Worm (Caenorhabditis elegans) whole organism, L3 larva: ENCODE data around the gene srx-64.

Experiments used
- R02D3.7 ChIP-seq: fragments of 150-350 bp; optimal IDR thresholded peaks from 2 replicates; lab custom pipeline; 2014; ENCODE audit warnings: missing biosample characterization, missing genetic modification characterization
- ZK546.5 ChIP-seq: sonication (generic microtip); optimal IDR thresholded peaks from 2 replicates; lab custom pipeline; 2017; ENCODE audit warnings: missing biosample characterization, missing genetic modification characterization
- aly-2 ChIP-seq: fragments of 150-350 bp; optimal IDR thresholded peaks from 2 replicates; lab custom pipeline; 2014; ENCODE audit warnings: missing biosample characterization, missing genetic modification characterization
- ama-1 ChIP-seq: fragments of 150-350 bp; optimal IDR thresholded peaks from 2 replicates; lab custom pipeline; 2018
- ceh-16 ChIP-seq: sonication (generic microtip); optimal IDR thresholded peaks from 2 replicates; lab custom pipeline; 2017; ENCODE audit warnings: missing biosample characterization, missing genetic modification characterization
- ceh-28 ChIP-seq: fragments of 150-350 bp; optimal IDR thresholded peaks from 2 replicates; lab custom pipeline; 2014; ENCODE audit warnings: missing biosample characterization, missing genetic modification reagents, missing genetic modification characterization
- ceh-82 ChIP-seq: fragments of 150-350 bp; optimal IDR thresholded peaks from 2 replicates; lab custom pipeline; 2014; ENCODE audit warnings: missing biosample characterization, missing genetic modification characterization
- ceh-9 ChIP-seq: sonication (generic microtip); optimal IDR thresholded peaks from 2 replicates; lab custom pipeline; 2018; ENCODE audit warnings: missing biosample characterization, missing genetic modification characterization
- elt-1 ChIP-seq: fragments of 150-350 bp; optimal IDR thresholded peaks from 2 replicates; lab custom pipeline; 2014; ENCODE audit warnings: missing biosample characterization, missing genetic modification characterization
- elt-2 ChIP-seq: sonication (generic microtip); optimal IDR thresholded peaks from 2 replicates; lab custom pipeline; 2016; ENCODE audit warnings: missing genetic modification reagents, mild to moderate bottlenecking, missing genetic modification characterization, missing compliant biosample characterization
- elt-3 ChIP-seq, 3 experiments: fragments of 150-350 bp in 1 of 3; sonication (generic microtip) in 2 of 3; optimal IDR thresholded peaks; 2 replicates in 2 of 3; 4 replicates in 1 of 3; lab custom pipeline; 2014 to 2017; ENCODE audit warnings: missing biosample characterization in 3 of 3, missing genetic modification characterization in 3 of 3
- fkh-2 ChIP-seq: fragments of 150-350 bp; optimal IDR thresholded peaks from 2 replicates; lab custom pipeline; 2014; ENCODE audit warnings: missing biosample characterization, missing genetic modification reagents, missing genetic modification characterization
- hmg-11 ChIP-seq: sonication (generic microtip); optimal IDR thresholded peaks from 2 replicates; lab custom pipeline; 2016; ENCODE audit warnings: missing genetic modification characterization, missing compliant biosample characterization
- jun-1 ChIP-seq: fragments of 150-350 bp; optimal IDR thresholded peaks from 2 replicates; lab custom pipeline; 2014; ENCODE audit warnings: missing biosample characterization, missing genetic modification reagents, missing genetic modification characterization
- lin-15B ChIP-seq: fragments of 150-350 bp; optimal IDR thresholded peaks from 2 replicates; lab custom pipeline; 2014; ENCODE audit warnings: missing biosample characterization, missing genetic modification characterization
- lin-39 ChIP-seq: fragments of 150-350 bp; optimal IDR thresholded peaks from 2 replicates; lab custom pipeline; 2018; ENCODE audit warnings: missing biosample characterization, missing genetic modification reagents, missing genetic modification characterization
- mdl-1 ChIP-seq: fragments of 150-350 bp; optimal IDR thresholded peaks from 2 replicates; lab custom pipeline; 2014; ENCODE audit warnings: missing biosample characterization, missing genetic modification characterization
- mml-1 ChIP-seq: fragments of 150-350 bp; sonication (generic microtip); optimal IDR thresholded peaks from 3 replicates; lab custom pipeline; 2014; ENCODE audit warnings: missing biosample characterization, missing genetic modification characterization
- nhr-11 ChIP-seq: fragments of 150-350 bp; optimal IDR thresholded peaks from 2 replicates; lab custom pipeline; 2014; ENCODE audit warnings: missing biosample characterization, missing genetic modification characterization
- nhr-12 ChIP-seq: fragments of 150-350 bp; optimal IDR thresholded peaks from 2 replicates; lab custom pipeline; 2014; ENCODE audit warnings: missing biosample characterization, missing genetic modification characterization
- nhr-237 ChIP-seq: fragments of 150-350 bp; optimal IDR thresholded peaks from 2 replicates; lab custom pipeline; 2014; ENCODE audit warnings: missing biosample characterization, missing genetic modification characterization
- nhr-28 ChIP-seq: fragments of 150-350 bp; optimal IDR thresholded peaks from 2 replicates; lab custom pipeline; 2014; ENCODE audit warnings: missing biosample characterization, missing genetic modification characterization
- nhr-43 ChIP-seq: sonication (generic microtip); optimal IDR thresholded peaks from 2 replicates; lab custom pipeline; 2016; ENCODE audit warnings: mild to moderate bottlenecking, missing genetic modification characterization, missing compliant biosample characterization; ENCODE audit not compliant: poor library complexity, severe bottlenecking
- nhr-77 ChIP-seq: fragments of 150-350 bp; optimal IDR thresholded peaks from 2 replicates; lab custom pipeline; 2014; ENCODE audit warnings: missing biosample characterization, missing genetic modification characterization
- pqm-1 ChIP-seq: fragments of 150-350 bp; optimal IDR thresholded peaks from 2 replicates; lab custom pipeline; 2017; ENCODE audit warnings: missing biosample characterization, missing genetic modification characterization, inconsistent platforms
- sea-2 ChIP-seq: fragments of 150-350 bp; sonication (generic microtip); optimal IDR thresholded peaks from 4 replicates; lab custom pipeline; 2014; ENCODE audit warnings: missing biosample characterization, missing genetic modification reagents, missing genetic modification characterization
- skn-1 ChIP-seq: fragments of 150-350 bp; optimal IDR thresholded peaks from 2 replicates; lab custom pipeline; 2014; ENCODE audit warnings: missing biosample characterization, missing genetic modification characterization
- snpc-4 ChIP-seq: fragments of 150-350 bp; optimal IDR thresholded peaks from 2 replicates; lab custom pipeline; 2014; ENCODE audit warnings: missing biosample characterization, missing genetic modification characterization
- tbx-2 ChIP-seq: sonication (generic microtip); optimal IDR thresholded peaks from 2 replicates; lab custom pipeline; 2016; ENCODE audit warnings: mild to moderate bottlenecking, missing genetic modification characterization, missing compliant biosample characterization
- unc-39 ChIP-seq: sonication (generic microtip); optimal IDR thresholded peaks from 4 replicates; lab custom pipeline; 2017; ENCODE audit warnings: missing biosample characterization, missing genetic modification characterization
- unc-62 ChIP-seq: fragments of 150-350 bp; sonication (generic microtip); optimal IDR thresholded peaks from 4 replicates; lab custom pipeline; 2014; ENCODE audit warnings: missing biosample characterization, missing genetic modification reagents, missing genetic modification characterization
- zag-1 ChIP-seq: fragments of 150-350 bp; optimal IDR thresholded peaks from 2 replicates; lab custom pipeline; 2014; ENCODE audit warnings: missing biosample characterization, missing genetic modification characterization
- ztf-11 ChIP-seq: fragments of 150-350 bp; optimal IDR thresholded peaks from 2 replicates; lab custom pipeline; 2014; ENCODE audit warnings: missing biosample characterization, missing genetic modification characterization
- ztf-4 ChIP-seq: fragments of 150-350 bp; optimal IDR thresholded peaks from 2 replicates; lab custom pipeline; 2014; ENCODE audit warnings: missing biosample characterization, missing genetic modification characterization

Gene srx-64

ce11 chrV:3891919-3892318 lies 37.3 kb upstream of the srx-64 start, which contains the start of gene C17E7.12:
C17E7.12 (minus strand) TSS chrV:3892019.
- no peak for TF ChIP-seq ama-1 (lab: Kevin White, UChicago)
- TF ChIP-seq ceh-28 (tag; lab: Kevin White, UChicago), result no peak
- no peak for TF ChIP-seq mdl-1 (tag; lab: Kevin White, UChicago)
- no peak for TF ChIP-seq unc-39 (tag; lab: Kevin White, UChicago)
- no peak for TF ChIP-seq ztf-4 (tag; lab: Kevin White, UChicago)
- TF ChIP-seq fkh-2 (tag; lab: Kevin White, UChicago), result no peak
- TF ChIP-seq elt-1 (tag; lab: Kevin White, UChicago), result no peak
- no peak for TF ChIP-seq unc-62 (GFP tag; lab: Kevin White, UChicago)
- TF ChIP-seq R02D3.7, result no peak
- no peak for TF ChIP-seq sea-2
- TF ChIP-seq zag-1 (tag; lab: Kevin White, UChicago), result no peak
- no peak for TF ChIP-seq nhr-77 (tag; lab: Kevin White, UChicago)
- TF ChIP-seq hmg-11 (tag; lab: Kevin White, UChicago), result no peak
- TF ChIP-seq, all 47 proteins: peak for 0

- TF ChIP-seq ztf-11 (tag; lab: Kevin White, UChicago) (no peak), lin-15B (tag; lab: Kevin White, UChicago) (no peak), jun-1 (tag; lab: Kevin White, UChicago) (no peak), snpc-4 (no peak), aly-2 (tag; lab: Kevin White, UChicago) (no peak), nhr-28 (no peak), elt-3 (tag; optimal IDR thresholded peaks at IDR 0.05; lab: Kevin White, UChicago) (no peak), pqm-1 (tag; lab: Kevin White, UChicago) (no peak), ceh-9 (tag; lab: Kevin White, UChicago) (no peak), nhr-237 (tag; lab: Kevin White, UChicago) (no peak), nhr-77 (tag; lab: Kevin White, UChicago) (no peak), unc-62 (GFP tag; lab: Kevin White, UChicago) (no peak), mdl-1 (tag; lab: Kevin White, UChicago) (no peak)
Observed at ce11 chrV:3892361-3892904, 36.8 kb upstream of the srx-64 start, which contains the start of gene C17E7.4. C17E7.4 (plus strand) TSS chrV:3892854.

ce11 chrV:3894661-3895060 lies 34.5 kb upstream of the srx-64 start, which contains the start of gene sre-9:
sre-9 (plus strand) TSS chrV:3894961.
- TF ChIP-seq sea-2 (no peak), ceh-82 (tag; lab: Kevin White, UChicago) (no peak), lin-39 (no peak), jun-1 (tag; lab: Kevin White, UChicago) (no peak), elt-3 (tag; optimal IDR thresholded peaks at IDR 0.05; lab: Kevin White, UChicago) (no peak)

- TF ChIP-seq hmg-11 (tag; lab: Kevin White, UChicago) (no peak), ZK546.5 (tag; lab: Kevin White, UChicago) (no peak), snpc-4 (no peak), ceh-82 (tag; lab: Kevin White, UChicago) (no peak), mml-1 (tag; lab: Kevin White, UChicago) (no peak), elt-2 (tag; lab: Kevin White, UChicago) (no peak), nhr-12 (tag; lab: Kevin White, UChicago) (no peak), jun-1 (tag; lab: Kevin White, UChicago) (no peak), R02D3.7 (no peak), nhr-11 (tag; lab: Kevin White, UChicago) (no peak), ceh-9 (tag; lab: Kevin White, UChicago) (no peak), nhr-28 (no peak), skn-1 (tag; lab: Kevin White, UChicago) (no peak), tbx-2 (no peak), mdl-1 (tag; lab: Kevin White, UChicago) (no peak), ama-1 (lab: Kevin White, UChicago) (no peak), elt-3 (tag; optimal IDR thresholded peaks at IDR 0.05; lab: Kevin White, UChicago) (no peak), unc-39 (tag; lab: Kevin White, UChicago) (no peak)
Observed at ce11 chrV:3896018-3896417, 33.2 kb upstream of the srx-64 start.

DNA sequence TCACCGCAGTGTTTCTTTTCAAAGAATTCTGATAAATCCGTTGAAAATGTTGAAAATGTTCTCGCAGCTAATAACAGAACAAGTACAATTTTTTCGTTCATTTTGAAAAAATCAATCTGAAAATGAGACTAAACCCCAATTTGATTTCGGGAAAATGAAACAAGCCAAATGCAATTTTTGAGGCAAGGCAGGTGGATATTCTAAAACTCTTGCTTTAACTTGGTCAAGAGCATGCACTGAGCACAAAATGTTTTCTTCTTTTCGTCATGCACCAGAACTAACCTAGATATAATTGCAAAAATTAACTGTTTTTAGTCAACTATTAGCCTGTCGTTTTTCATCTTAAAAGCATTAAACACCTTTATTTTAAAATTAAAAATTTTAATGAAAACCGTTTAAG lies 29.1 kb upstream of the srx-64 start, which contains the start of gene irld-22:
Gene irld-22 (minus strand): TSS at position 101 of the 400 bp plus-strand sequence.
- no peak for TF ChIP-seq ZK546.5 (tag; lab: Kevin White, UChicago)
- no peak for TF ChIP-seq nhr-43 (tag; lab: Kevin White, UChicago)
- TF ChIP-seq lin-39, result no peak
- no peak for TF ChIP-seq snpc-4
- TF ChIP-seq mdl-1 (tag; lab: Kevin White, UChicago), result no peak
- TF ChIP-seq ceh-16, result no peak
- no peak for TF ChIP-seq elt-1 (tag; lab: Kevin White, UChicago)
- TF ChIP-seq elt-2 (tag; lab: Kevin White, UChicago), result no peak
